Worm (Caenorhabditis elegans): ENCODE results near the gene clec-76.

The clec-76 gene

DNA sequence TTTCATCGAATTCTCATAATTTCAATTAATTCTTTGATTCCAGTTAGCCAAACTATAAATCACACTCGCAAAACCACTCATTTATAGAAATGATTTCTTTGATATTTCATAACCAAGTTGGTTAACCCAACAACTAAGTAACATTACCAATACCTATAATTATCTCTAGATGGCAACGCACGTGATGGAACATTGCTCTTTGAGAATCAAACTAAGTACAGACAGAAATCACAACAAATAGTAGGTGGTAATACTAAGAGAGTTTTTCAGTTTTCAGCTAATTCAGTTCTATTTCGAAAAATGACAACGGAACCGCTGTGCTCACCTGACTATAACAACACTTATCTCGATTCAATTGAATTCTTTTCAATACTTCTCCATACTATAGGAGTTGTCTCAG is 16.6 kb downstream of the clec-76 start, which contains the start of gene srh-223:
Gene srh-223, plus strand, starts transcription at position 301 of the 400 bp plus-strand sequence.
- no peak for TF ChIP-seq lin-39 (tag; optimal IDR thresholded peaks at IDR 0.05)
- no peak for TF ChIP-seq F13H6.1 (tag; optimal IDR thresholded peaks at IDR 0.05)
- no peak for TF ChIP-seq ztf-1 (GFP tag; conservative IDR thresholded peaks at IDR 0.05)
- no peak for TF ChIP-seq mdl-1 (tag; optimal IDR thresholded peaks at IDR 0.05)

DNA sequence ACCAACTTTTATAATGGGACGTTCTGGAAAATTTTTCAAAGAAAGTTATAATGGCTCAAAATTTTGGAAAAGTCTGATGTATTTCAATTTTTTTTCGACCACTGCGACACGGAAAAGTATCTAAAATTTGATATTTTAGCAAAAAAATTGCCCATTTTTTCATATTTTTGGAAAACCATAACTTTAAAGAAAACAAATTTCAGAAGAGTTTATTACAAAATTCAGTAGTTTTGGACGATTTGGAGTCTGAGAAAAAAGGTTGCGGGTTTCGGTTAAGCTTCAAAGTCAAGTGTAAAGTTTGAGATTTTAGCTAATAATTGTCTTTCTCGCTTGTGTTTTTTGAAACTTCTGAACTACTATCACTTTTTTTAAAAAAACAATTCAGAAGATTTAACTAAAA is 23.1 kb downstream of the clec-76 start:
- TF ChIP-seq lin-11 (tag; optimal IDR thresholded peaks at IDR 0.05) = no peak

DNA sequence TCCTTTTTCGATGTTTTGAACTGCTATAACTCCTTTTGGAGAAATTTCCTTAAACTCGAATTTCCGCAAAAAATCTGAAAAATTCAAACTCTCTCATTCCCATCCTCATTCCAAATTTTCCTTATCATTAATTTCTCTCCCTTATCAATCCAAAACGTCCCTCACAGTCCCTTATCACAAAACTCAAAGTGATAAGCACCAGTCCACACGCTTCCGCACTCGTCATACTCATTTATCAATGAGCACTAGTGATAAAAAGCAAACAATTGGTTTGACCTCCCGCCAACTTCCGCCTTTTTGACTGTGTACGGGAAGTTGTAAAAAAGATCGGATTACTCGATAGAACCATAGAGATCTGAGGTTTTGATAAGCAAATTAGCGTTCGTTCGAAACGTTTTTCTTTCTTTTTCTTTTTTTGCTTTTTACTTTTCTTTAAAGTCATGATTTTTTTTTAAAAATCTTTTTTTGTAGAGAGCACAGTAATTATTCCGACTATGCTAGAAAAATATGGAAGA is 23.6 kb downstream of the clec-76 start, which contains the start of gene clec-78:
Gene clec-78, plus strand, starts transcription at position 465 of the 515 bp plus-strand sequence.
- TF ChIP-seq ZK546.5 (tag; optimal IDR thresholded peaks at IDR 0.05) = no peak
- TF ChIP-seq fos-1 (tag; optimal IDR thresholded peaks at IDR 0.05) = peak; percentile 100
- TF ChIP-seq sma-9 (GFP tag; optimal IDR thresholded peaks at IDR 0.05) = peak; percentile 65
- no peak for TF ChIP-seq sma-9 (tag; optimal IDR thresholded peaks at IDR 0.05)
- TF ChIP-seq egl-27 (tag; optimal IDR thresholded peaks at IDR 0.05) = peak; percentile 45
- TF ChIP-seq gmeb-1 (tag; optimal IDR thresholded peaks at IDR 0.05) = peak; percentile 62

- no peak for TF ChIP-seq Y55F3AM.14 (GFP tag; optimal IDR thresholded peaks at IDR 0.05)
- no peak for TF ChIP-seq ztf-1 (GFP tag; conservative IDR thresholded peaks at IDR 0.05)
- no peak for TF ChIP-seq aly-2 (tag; optimal IDR thresholded peaks at IDR 0.05)
- TF ChIP-seq gmeb-1 (tag; optimal IDR thresholded peaks at IDR 0.05) = no peak
- TF ChIP-seq snpc-4 (tag; optimal IDR thresholded peaks at IDR 0.05) = no peak
- TF ChIP-seq nhr-77 (tag; optimal IDR thresholded peaks at IDR 0.05) = no peak
- TF ChIP-seq nhr-25 (tag; optimal IDR thresholded peaks at IDR 0.05) = no peak
- TF ChIP-seq sma-9 (GFP tag; optimal IDR thresholded peaks at IDR 0.05) = no peak
- no peak for TF ChIP-seq sma-9 (tag; optimal IDR thresholded peaks at IDR 0.05)
- TF ChIP-seq sem-4 (tag; optimal IDR thresholded peaks at IDR 0.05) = no peak
- TF ChIP-seq mdl-1 (tag; optimal IDR thresholded peaks at IDR 0.05) = no peak
- TF ChIP-seq nhr-23 (tag; optimal IDR thresholded peaks at IDR 0.05) = no peak
- no peak for TF ChIP-seq lin-39 (tag; optimal IDR thresholded peaks at IDR 0.05)
- no peak for TF ChIP-seq C34F6.9 (tag; optimal IDR thresholded peaks at IDR 0.05)
Measured at ce11 chrIV:3993292-3993691, 28.2 kb downstream of the clec-76 start, which contains the start of gene F47C12.6. TSS of gene F47C12.6 (minus strand) at chrIV:3993392.

- TF ChIP-seq nhr-21 (tag; optimal IDR thresholded peaks at IDR 0.05) = no peak
- no peak for TF ChIP-seq aly-2 (tag; optimal IDR thresholded peaks at IDR 0.05)
Measured at ce11 chrIV:3994318-3994717, 29.3 kb downstream of the clec-76 start, which contains the start of gene F47C12.13. TSS of gene F47C12.13 (minus strand) at chrIV:3994418.

- TF ChIP-seq mdl-1 (tag; optimal IDR thresholded peaks at IDR 0.05) = no peak
- no peak for TF ChIP-seq aly-2 (tag; optimal IDR thresholded peaks at IDR 0.05)
- no peak for TF ChIP-seq nhr-6 (tag; optimal IDR thresholded peaks at IDR 0.05)
- no peak for TF ChIP-seq lin-39 (tag; optimal IDR thresholded peaks at IDR 0.05)
- TF ChIP-seq ama-1 (optimal IDR thresholded peaks at IDR 0.05) = no peak
- TF ChIP-seq nhr-23 (tag; optimal IDR thresholded peaks at IDR 0.05) = no peak
- no peak for TF ChIP-seq ZK546.5 (tag; optimal IDR thresholded peaks at IDR 0.05)
- no peak for TF ChIP-seq ztf-1 (GFP tag; conservative IDR thresholded peaks at IDR 0.05)
- no peak for TF ChIP-seq unc-62 (GFP tag; optimal IDR thresholded peaks at IDR 0.05)
- TF ChIP-seq Y55F3AM.14 (GFP tag; optimal IDR thresholded peaks at IDR 0.05) = no peak
- TF ChIP-seq lsy-2 (tag; optimal IDR thresholded peaks at IDR 0.05) = no peak
- TF ChIP-seq peb-1 (tag; optimal IDR thresholded peaks at IDR 0.05) = no peak
- no peak for TF ChIP-seq nhr-77 (tag; optimal IDR thresholded peaks at IDR 0.05)
- no peak for TF ChIP-seq mab-5 (tag; optimal IDR thresholded peaks at IDR 0.05)
- no peak for TF ChIP-seq ztf-11 (tag; optimal IDR thresholded peaks at IDR 0.05)
- TF ChIP-seq elt-3 (tag; optimal IDR thresholded peaks at IDR 0.05) = no peak
Measured at ce11 chrIV:3995384-3995783, 30.3 kb downstream of the clec-76 start, which contains the start of gene F47C12.7. TSS of gene F47C12.7 (minus strand) at chrIV:3995484.

ce11 chrIV:3998517-3998916 is 33.5 kb downstream of the clec-76 start, which contains the start of gene F47C12.8:
TSS of gene F47C12.8 (minus strand) at chrIV:3998617.
- TF ChIP-seq ztf-1 (GFP tag; conservative IDR thresholded peaks at IDR 0.05) (no peak), unc-55 (GFP tag; optimal IDR thresholded peaks at IDR 0.05) (no peak), zag-1 (tag; optimal IDR thresholded peaks at IDR 0.05) (no peak), snpc-4 (tag; optimal IDR thresholded peaks at IDR 0.05) (no peak), unc-39 (tag; optimal IDR thresholded peaks at IDR 0.05) (no peak), mbf-1 (tag; optimal IDR thresholded peaks at IDR 0.05) (no peak), peb-1 (tag; optimal IDR thresholded peaks at IDR 0.05) (no peak), aly-2 (tag; optimal IDR thresholded peaks at IDR 0.05) (no peak), mdl-1 (tag; optimal IDR thresholded peaks at IDR 0.05) (no peak), nhr-6 (tag; optimal IDR thresholded peaks at IDR 0.05) (no peak), Y55F3AM.14 (GFP tag; optimal IDR thresholded peaks at IDR 0.05) (no peak), ztf-11 (tag; optimal IDR thresholded peaks at IDR 0.05) (no peak), skn-1 (tag; optimal IDR thresholded peaks at IDR 0.05) (no peak)
